Fruit fly (Drosophila melanogaster): ENCODE data around the gene Spg7.

- TF ChIP-seq CG8159 (tag; optimal IDR thresholded peaks at IDR 0.05) (no peak), Snoo (tag; optimal IDR thresholded peaks at IDR 0.05) (no peak), CG12605 (GFP tag; IDR thresholded peaks at IDR 0.05) (no peak), CG17806 (tag; optimal IDR thresholded peaks at IDR 0.05) (no peak), CG10348 (GFP tag; IDR thresholded peaks at IDR 0.05) (no peak), EcR (GFP tag; optimal IDR thresholded peaks at IDR 0.05) (no peak), Ets98B (GFP tag; IDR thresholded peaks at IDR 0.05) (no peak), fd96Ca (GFP tag; IDR thresholded peaks at IDR 0.05) (no peak), Pif1A (GFP tag; optimal IDR thresholded peaks at IDR 0.05) (no peak), CG8301 (tag; optimal IDR thresholded peaks at IDR 0.05) (no peak), CG34367 (tag; optimal IDR thresholded peaks at IDR 0.05) (no peak), rn (GFP tag; IDR thresholded peaks at IDR 0.05) (no peak)
Measured at dm6 chrX:2682832-2683231, 15.2 kb downstream of the Spg7 start, which contains the start of gene CG2652.
